Worm (Caenorhabditis elegans) whole organism, early embryonic: ENCODE data around the gene ddn-1.

Source experiments
- B0310.2 ChIP-seq: sonication (generic microtip); optimal IDR thresholded peaks from 2 replicates; lab custom pipeline; 2016; ENCODE audit warnings: mild to moderate bottlenecking, missing genetic modification characterization, missing compliant biosample characterization
- F13C5.2 ChIP-seq: sonication (generic microtip); optimal IDR thresholded peaks from 2 replicates; lab custom pipeline; 2017; ENCODE audit warnings: mild to moderate bottlenecking, missing genetic modification characterization, inconsistent platforms, missing compliant biosample characterization
- aly-1 ChIP-seq: sonication (generic microtip); optimal IDR thresholded peaks from 2 replicates; lab custom pipeline; 2016; ENCODE audit warnings: missing genetic modification characterization, missing compliant biosample characterization
- ama-1 ChIP-seq: fragments of 150-350 bp; optimal IDR thresholded peaks from 2 replicates; lab custom pipeline; 2014
- ceh-13 ChIP-seq: fragments of 200-800 bp; sonication (Bioruptor generic); optimal IDR thresholded peaks from 2 replicates; lab custom pipeline; 2018; ENCODE audit warnings: mild to moderate bottlenecking, missing genetic modification characterization, missing compliant biosample characterization
- ceh-36 ChIP-seq: sonication (generic microtip); optimal IDR thresholded peaks from 2 replicates; lab custom pipeline; 2016; ENCODE audit warnings: missing genetic modification characterization, inconsistent platforms, missing compliant biosample characterization
- ets-7 ChIP-seq: sonication (generic microtip); optimal IDR thresholded peaks from 2 replicates; lab custom pipeline; 2016; ENCODE audit warnings: missing genotype, missing genetic modification characterization, missing compliant biosample characterization
- flt-1 ChIP-seq: fragments of 200-800 bp; sonication (Bioruptor generic); IDR thresholded peaks from 2 replicates; pipeline ENCODE4 v1.3.6; 2022; ENCODE audit warnings: missing genetic modification characterization, missing compliant biosample characterization
- hmbx-1 ChIP-seq: sonication (generic microtip); optimal IDR thresholded peaks from 2 replicates; lab custom pipeline; 2016; ENCODE audit warnings: mild to moderate bottlenecking, missing genetic modification characterization, missing compliant biosample characterization
- hmg-4 ChIP-seq: fragments of 200-800 bp; sonication (Bioruptor generic); optimal IDR thresholded peaks from 2 replicates; lab custom pipeline; 2018; ENCODE audit warnings: mild to moderate bottlenecking, missing genetic modification characterization, missing compliant biosample characterization
- hnd-1 ChIP-seq: sonication (generic microtip); optimal IDR thresholded peaks from 2 replicates; lab custom pipeline; 2016; ENCODE audit warnings: missing genetic modification characterization, missing compliant biosample characterization
- pes-1 ChIP-seq: fragments of 200-800 bp; sonication (Bioruptor generic); IDR thresholded peaks from 2 replicates; pipeline ENCODE4 v1.3.6; 2022; ENCODE audit warnings: missing genetic modification reagents, missing genetic modification characterization, missing compliant biosample characterization
- scrt-1 ChIP-seq: fragments of 200-800 bp; sonication (Bioruptor generic); IDR thresholded peaks from 2 replicates; pipeline ENCODE4 v1.3.6; 2022; ENCODE audit warnings: missing genetic modification characterization, missing compliant biosample characterization
- sea-1 ChIP-seq: fragments of 200-800 bp; sonication (Bioruptor generic); conservative IDR thresholded peaks from 2 replicates; pipeline ENCODE4 v1.3.6; 2022; ENCODE audit warnings: missing genetic modification characterization, missing compliant biosample characterization
- tbx-11 ChIP-seq: fragments of 200-800 bp; sonication (Bioruptor generic); IDR thresholded peaks from 2 replicates; pipeline ENCODE4 v1.3.6; 2022; ENCODE audit warnings: missing genetic modification characterization, missing compliant biosample characterization
- tbx-37 ChIP-seq: fragments of 200-800 bp; sonication (Bioruptor generic); conservative IDR thresholded peaks from 2 replicates; pipeline ENCODE4 v1.3.6; 2022; ENCODE audit warnings: missing genetic modification reagents, missing genetic modification characterization, missing compliant biosample characterization
- tra-4 ChIP-seq: sonication (generic microtip); optimal IDR thresholded peaks from 2 replicates; lab custom pipeline; 2017; ENCODE audit warnings: missing genetic modification characterization, missing compliant biosample characterization

The ddn-1 gene

ce11 chrV:8760416-8760815, at the start of gene ddn-1:
Gene ddn-1 (minus strand): TSS chrV:8760516.
- TF ChIP-seq ceh-13 (GFP tag; lab: Kevin White, UChicago) (no peak), aly-1 (tag; lab: Kevin White, UChicago) (no peak), B0310.2 (no peak)

- TF ChIP-seq flt-1 (GFP tag; lab: Robert Waterston, UW), result no peak
Observed at ce11 chrV:8805047-8805446, 44.7 kb upstream of the ddn-1 start.

ce11 chrV:8802252-8802651, 41.9 kb upstream of the ddn-1 start:
- TF ChIP-seq scrt-1 (GFP tag; lab: Robert Waterston, UW), result no peak
- TF ChIP-seq sea-1, result no peak
- no peak for TF ChIP-seq hmbx-1 (tag; lab: Kevin White, UChicago)
- no peak for TF ChIP-seq flt-1 (GFP tag; lab: Robert Waterston, UW)
- TF ChIP-seq B0310.2, result no peak

ce11 chrV:8800978-8801559, 40.8 kb upstream of the ddn-1 start, which contains the start of gene magu-2:
Gene magu-2 (minus strand): TSS chrV:8801028.
- TF ChIP-seq F13C5.2 (tag; lab: Kevin White, UChicago) (no peak), ama-1 (no peak), hnd-1 (tag; lab: Kevin White, UChicago) (no peak), tra-4 (tag; lab: Kevin White, UChicago) (no peak), sea-1 (no peak), B0310.2 (no peak), hmbx-1 (tag; lab: Kevin White, UChicago) (no peak), flt-1 (GFP tag; lab: Robert Waterston, UW) (no peak), aly-1 (tag; lab: Kevin White, UChicago) (no peak), tbx-11 (no peak), pes-1 (GFP tag; lab: Robert Waterston, UW) (no peak), tbx-37 (no peak), hmg-4 (GFP tag; lab: Kevin White, UChicago) (no peak)

ce11 chrV:8799293-8799812, 39.0 kb upstream of the ddn-1 start:
- TF ChIP-seq tra-4 (tag; lab: Kevin White, UChicago), result no peak
- no peak for TF ChIP-seq ceh-13 (GFP tag; lab: Kevin White, UChicago)
- TF ChIP-seq B0310.2, result no peak
- TF ChIP-seq hnd-1 (tag; lab: Kevin White, UChicago), result no peak
- TF ChIP-seq ceh-36 (tag; lab: Kevin White, UChicago), result no peak
- no peak for TF ChIP-seq scrt-1 (GFP tag; lab: Robert Waterston, UW)
- no peak for TF ChIP-seq sea-1
- no peak for TF ChIP-seq hmg-4 (GFP tag; lab: Kevin White, UChicago)
- TF ChIP-seq hmbx-1 (tag; lab: Kevin White, UChicago), result no peak
- no peak for TF ChIP-seq tbx-11
- no peak for TF ChIP-seq ama-1
- TF ChIP-seq aly-1 (tag; lab: Kevin White, UChicago), result no peak
- TF ChIP-seq pes-1 (GFP tag; lab: Robert Waterston, UW), result no peak
- no peak for TF ChIP-seq ets-7 (tag; lab: Kevin White, UChicago)

ce11 chrV:8798470-8798869, 38.2 kb upstream of the ddn-1 start:
- TF ChIP-seq ceh-13 (GFP tag; lab: Kevin White, UChicago) (no peak), ets-7 (tag; lab: Kevin White, UChicago) (no peak), ama-1 (no peak), hmg-4 (GFP tag; lab: Kevin White, UChicago) (no peak), F13C5.2 (tag; lab: Kevin White, UChicago) (no peak), sea-1 (no peak), B0310.2 (no peak), hnd-1 (tag; lab: Kevin White, UChicago) (no peak), hmbx-1 (tag; lab: Kevin White, UChicago) (no peak), pes-1 (GFP tag; lab: Robert Waterston, UW) (no peak), tra-4 (tag; lab: Kevin White, UChicago) (no peak), flt-1 (GFP tag; lab: Robert Waterston, UW) (no peak), scrt-1 (GFP tag; lab: Robert Waterston, UW) (no peak), tbx-11 (no peak), aly-1 (tag; lab: Kevin White, UChicago) (no peak)

ce11 chrV:8796889-8797288, 36.6 kb upstream of the ddn-1 start:
- TF ChIP-seq ama-1 (no peak), ets-7 (tag; lab: Kevin White, UChicago) (no peak), B0310.2 (peak; percentile 12)

ce11 chrV:8796246-8796645, 35.9 kb upstream of the ddn-1 start:
- TF ChIP-seq flt-1 (GFP tag; lab: Robert Waterston, UW) (no peak), tra-4 (tag; lab: Kevin White, UChicago) (no peak), ceh-13 (GFP tag; lab: Kevin White, UChicago) (no peak), tbx-37 (no peak), F13C5.2 (tag; lab: Kevin White, UChicago) (no peak), ama-1 (no peak), pes-1 (GFP tag; lab: Robert Waterston, UW) (no peak), aly-1 (tag; lab: Kevin White, UChicago) (no peak), B0310.2 (no peak), sea-1 (no peak), hnd-1 (tag; lab: Kevin White, UChicago) (no peak), hmg-4 (GFP tag; lab: Kevin White, UChicago) (no peak), ets-7 (tag; lab: Kevin White, UChicago) (no peak), ceh-36 (tag; lab: Kevin White, UChicago) (no peak), hmbx-1 (tag; lab: Kevin White, UChicago) (no peak), tbx-11 (no peak), scrt-1 (GFP tag; lab: Robert Waterston, UW) (no peak)
